Fruit fly (Drosophila melanogaster) whole organism, wandering third instar larva: ENCODE measurements around the gene Acp33A.

ENCODE experiments used
- Abd-B ChIP-seq: fragments of >200 bp; optimal IDR thresholded peaks from 2 replicates; lab custom pipeline; 2017; ENCODE audit warnings: missing biosample characterization, missing genetic modification characterization
- CG32264 ChIP-seq: fragments of 200-800 bp; sonication (Bioruptor generic); optimal IDR thresholded peaks from 2 replicates; lab custom pipeline; 2016; ENCODE audit warnings: missing biosample characterization, missing genetic modification characterization
- CG9705 ChIP-seq: fragments of 200-800 bp; sonication (Bioruptor generic); optimal IDR thresholded peaks from 2 replicates; lab custom pipeline; 2018; ENCODE audit warnings: missing biosample characterization, mild to moderate bottlenecking, missing genetic modification characterization
- CrebA ChIP-seq: fragments of 200-800 bp; sonication (Bioruptor generic); optimal IDR thresholded peaks from 2 replicates; lab custom pipeline; 2016; ENCODE audit warnings: missing biosample characterization, mild to moderate bottlenecking, missing genetic modification characterization, borderline replicate concordance
- Dfd ChIP-seq: fragments of >200 bp; optimal IDR thresholded peaks from 2 replicates; lab custom pipeline; 2017; ENCODE audit warnings: missing biosample characterization, missing genetic modification characterization
- Dif ChIP-seq: fragments of 200-275, 200-300 bp; sonication (Bioruptor generic); optimal IDR thresholded peaks from 2 replicates; lab custom pipeline; 2018; ENCODE audit warnings: missing biosample characterization, missing genetic modification characterization; ENCODE audit not compliant: partially characterized antibody
- HLH106 ChIP-seq: fragments of 200-800 bp; optimal IDR thresholded peaks from 3 replicates; lab custom pipeline; 2019; ENCODE audit warnings: missing biosample characterization, mild to moderate bottlenecking, missing genetic modification characterization, moderate library complexity
- Hnf4 ChIP-seq: fragments of 200-800 bp; sonication (Bioruptor generic); optimal IDR thresholded peaks from 2 replicates; lab custom pipeline; 2016; ENCODE audit warnings: missing biosample characterization, mild to moderate bottlenecking, missing genetic modification characterization
- Hr78 ChIP-seq: fragments of >200 bp; optimal IDR thresholded peaks from 2 replicates; lab custom pipeline; 2017; ENCODE audit warnings: missing biosample characterization, missing genetic modification characterization
- Hr83 ChIP-seq: fragments of 200-300 bp; sonication (Bioruptor generic); optimal IDR thresholded peaks from 2 replicates; lab custom pipeline; 2016; ENCODE audit warnings: missing biosample characterization, mild to moderate bottlenecking, missing genetic modification characterization, moderate library complexity; ENCODE audit not compliant: poor library complexity, severe bottlenecking
- Jra ChIP-seq: sonication (Bioruptor generic); optimal IDR thresholded peaks from 2 replicates; lab custom pipeline; 2016; ENCODE audit warnings: missing biosample characterization, missing genetic modification characterization
- Myc ChIP-seq: fragments of >200 bp; optimal IDR thresholded peaks from 2 replicates; lab custom pipeline; 2017
- N ChIP-seq: fragments of >200 bp; optimal IDR thresholded peaks from 2 replicates; lab custom pipeline; 2018; ENCODE audit warnings: missing biosample characterization, missing external identifiers, missing genetic modification characterization
- OdsH ChIP-seq: fragments of 200-800 bp; sonication (Bioruptor generic); optimal IDR thresholded peaks from 2 replicates; lab custom pipeline; 2016; ENCODE audit warnings: missing biosample characterization, mild to moderate bottlenecking, missing genetic modification characterization
- Rel ChIP-seq, 2 experiments: fragments of 200-800 bp; sonication (Bioruptor generic) in 1 of 2; optimal IDR thresholded peaks; 2 replicates in 1 of 2; 3 replicates in 1 of 2; lab custom pipeline; 2016 to 2019; ENCODE audit warnings: mild to moderate bottlenecking in 2 of 2, missing biosample characterization in 2 of 2, missing genetic modification characterization in 2 of 2, moderate library complexity in 1 of 2
- Sp1 ChIP-seq: fragments of 200-800 bp; sonication (Bioruptor generic); optimal IDR thresholded peaks from 3 replicates; lab custom pipeline; 2019; ENCODE audit warnings: missing biosample characterization, mild to moderate bottlenecking, missing genetic modification characterization, moderate library complexity
- Vsx2 ChIP-seq: fragments of 200-300, 225-300 bp; sonication (Bioruptor generic); optimal IDR thresholded peaks from 2 replicates; lab custom pipeline; 2018; ENCODE audit warnings: missing biosample characterization, missing genetic modification characterization; ENCODE audit not compliant: partially characterized antibody
- br ChIP-seq: fragments of 200-800 bp; sonication (Bioruptor generic); optimal IDR thresholded peaks from 2 replicates; lab custom pipeline; 2016; ENCODE audit warnings: missing biosample characterization, missing genetic modification characterization
- brk ChIP-seq: fragments of 200-800 bp; sonication (Bioruptor generic); optimal IDR thresholded peaks from 2 replicates; lab custom pipeline; 2016; ENCODE audit warnings: missing biosample characterization, mild to moderate bottlenecking, missing genetic modification characterization
- dmrt93B ChIP-seq: fragments of 200-800 bp; sonication (Bioruptor generic); optimal IDR thresholded peaks from 2 replicates; lab custom pipeline; 2018; ENCODE audit warnings: missing biosample characterization, mild to moderate bottlenecking, missing genetic modification characterization
- ey ChIP-seq: fragments of 200-800 bp; sonication (Bioruptor generic); optimal IDR thresholded peaks from 2 replicates; lab custom pipeline; 2016; ENCODE audit warnings: missing biosample characterization, missing genetic modification characterization
- foxo ChIP-seq, 2 experiments: fragments of 200-800 bp; sonication (Bioruptor generic); optimal IDR thresholded peaks; 2 replicates in 1 of 2; 3 replicates in 1 of 2; lab custom pipeline; 2016 to 2017; ENCODE audit warnings: missing biosample characterization in 2 of 2, missing genetic modification characterization in 2 of 2
- jim ChIP-seq: fragments of 175-275, 200-325 bp; sonication (Bioruptor generic); optimal IDR thresholded peaks from 2 replicates; lab custom pipeline; 2016; ENCODE audit warnings: missing biosample characterization, mild to moderate bottlenecking, missing genetic modification characterization
- lola ChIP-seq: fragments of >200 bp; optimal IDR thresholded peaks from 2 replicates; lab custom pipeline; 2017; ENCODE audit warnings: missing biosample characterization, missing genetic modification characterization
- pan ChIP-seq: fragments of >200 bp; optimal IDR thresholded peaks from 2 replicates; lab custom pipeline; 2017
- psq ChIP-seq: fragments of 200-800 bp; sonication (Bioruptor generic); optimal IDR thresholded peaks from 3 replicates; lab custom pipeline; 2017; ENCODE audit warnings: missing biosample characterization, mild to moderate bottlenecking, missing genetic modification characterization, moderate library complexity
- rgr ChIP-seq: fragments of 200-800 bp; sonication (Bioruptor generic); optimal IDR thresholded peaks from 3 replicates; lab custom pipeline; 2016; ENCODE audit warnings: missing biosample characterization, mild to moderate bottlenecking, missing genetic modification characterization
- tai ChIP-seq: sonication (Bioruptor generic); optimal IDR thresholded peaks from 2 replicates; lab custom pipeline; 2016; ENCODE audit warnings: missing biosample characterization, missing genetic modification characterization
- usp ChIP-seq: fragments of >200 bp; optimal IDR thresholded peaks from 2 replicates; lab custom pipeline; 2017; ENCODE audit warnings: missing biosample characterization, missing genetic modification characterization

Gene Acp33A

DNA sequence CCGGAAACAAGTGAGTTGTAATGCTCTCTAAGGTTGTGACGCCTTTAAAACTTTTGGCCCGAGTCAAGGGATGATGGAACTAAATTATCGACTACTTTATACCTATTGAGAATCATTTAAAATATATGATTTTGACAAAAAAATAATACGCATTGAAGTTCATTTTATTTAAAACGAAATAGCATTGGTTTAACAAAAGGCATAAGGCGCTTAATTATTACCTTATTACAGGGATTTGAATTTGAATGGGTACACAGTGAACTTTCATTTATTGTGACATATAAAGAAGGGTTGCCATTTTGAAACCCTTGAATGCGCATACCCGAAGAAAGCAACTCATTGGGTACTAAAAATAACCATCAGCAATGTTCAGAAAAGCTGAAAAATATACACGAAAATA is 2.4 kb downstream of the Acp33A start:
- TF ChIP-seq Abd-B (GFP tag; lab: Kevin White, UChicago) (no peak), psq (no peak), br (no peak), jim (no peak), Dif (GFP tag; lab: Kevin White, UChicago) (no peak), CG32264 (GFP tag; lab: Kevin White, UChicago) (no peak), Jra (no peak), foxo (GFP tag; optimal IDR thresholded peaks at IDR 0.05; lab: Kevin White, UChicago) (no peak), Vsx2 (GFP tag; lab: Kevin White, UChicago) (no peak), CrebA (GFP tag; lab: Kevin White, UChicago) (no peak), Hnf4 (GFP tag; lab: Kevin White, UChicago) (no peak), HLH106 (no peak), CG9705 (GFP tag; lab: Kevin White, UChicago) (no peak), dmrt93B (no peak), Myc (lab: Kevin White, UChicago) (no peak), tai (no peak), ey (GFP tag; lab: Kevin White, UChicago) (no peak), Dfd (no peak), Rel (GFP tag; optimal IDR thresholded peaks at IDR 0.05; lab: Kevin White, UChicago) (no peak), Rel (tag; optimal IDR thresholded peaks at IDR 0.05; lab: Kevin White, UChicago) (no peak), usp (no peak)
- TF ChIP-seq, all 38 proteins: peak for 0

DNA sequence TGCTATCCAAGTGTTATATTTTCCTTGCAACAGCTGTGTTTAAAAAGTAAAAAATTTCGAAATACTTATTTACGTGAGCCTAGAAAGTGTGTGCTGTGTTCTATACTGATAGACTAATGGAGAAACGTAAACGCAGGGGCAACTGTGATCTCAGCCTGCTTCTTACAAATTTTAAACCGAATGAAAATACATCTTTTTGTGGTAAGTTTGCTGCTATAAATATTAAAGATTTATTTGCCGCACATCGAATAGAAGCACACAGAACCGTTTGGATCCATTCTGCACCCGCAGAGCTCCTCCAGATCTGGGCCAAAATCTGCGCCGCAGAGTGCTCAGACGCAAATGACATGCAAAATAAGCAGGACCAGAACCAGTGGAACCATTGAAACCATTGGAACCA is 4.7 kb downstream of the Acp33A start, which contains the start of gene Mst33A:
Gene Mst33A (minus strand): TSS at position 101 of the 400 bp plus-strand sequence.
- TF ChIP-seq rgr (GFP tag; lab: Kevin White, UChicago) (no peak), psq (no peak), Hr83 (GFP tag; lab: Kevin White, UChicago) (no peak), Hr78 (no peak), pan (lab: Kevin White, UChicago) (no peak), jim (no peak), CrebA (GFP tag; lab: Kevin White, UChicago) (no peak), brk (GFP tag; lab: Kevin White, UChicago) (no peak), Myc (lab: Kevin White, UChicago) (no peak), Sp1 (GFP tag; lab: Kevin White, UChicago) (no peak), CG32264 (GFP tag; lab: Kevin White, UChicago) (no peak), N (GFP tag; lab: Kevin White, UChicago) (no peak), Abd-B (GFP tag; lab: Kevin White, UChicago) (no peak)
- TF ChIP-seq, all 38 proteins: peak for 0

DNA sequence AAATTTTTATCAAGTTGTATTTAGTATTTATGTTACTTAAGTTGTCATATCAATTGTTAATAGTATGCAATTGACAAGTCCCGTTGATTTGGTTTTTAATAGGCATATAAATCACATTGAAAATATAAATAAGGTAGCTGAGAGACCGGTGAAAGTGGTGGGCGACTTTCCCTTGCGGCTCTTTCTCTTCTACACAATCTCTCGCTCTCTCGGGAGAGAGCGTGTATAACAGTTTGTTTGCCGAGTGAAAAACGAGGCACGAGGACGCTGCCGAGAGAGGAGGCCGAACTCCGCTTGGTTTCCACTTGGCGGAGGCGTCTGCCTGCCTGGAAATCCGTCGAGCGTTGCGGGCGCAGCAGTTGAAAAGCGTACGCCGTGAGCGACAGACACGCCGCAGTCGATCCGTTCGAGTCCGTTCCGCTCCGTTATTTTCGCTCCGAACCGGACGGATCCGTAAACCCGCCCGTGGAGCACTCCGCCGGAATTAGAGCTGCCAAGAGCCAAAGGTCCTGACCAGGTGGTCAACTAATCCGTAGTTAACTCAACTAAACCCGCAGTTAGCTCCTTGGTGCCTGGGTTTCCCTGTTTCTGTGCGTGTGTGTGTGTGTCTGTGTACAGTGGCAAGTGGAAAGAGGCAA is 9.7 kb downstream of the Acp33A start, which contains the start of gene kek2:
Gene kek2 (plus strand): TSS at position 321 of the 638 bp plus-strand sequence.
- no peak for TF ChIP-seq brk (GFP tag; lab: Kevin White, UChicago)
- TF ChIP-seq Hr78, result no peak
- no peak for TF ChIP-seq lola (GFP tag; lab: Kevin White, UChicago)
- TF ChIP-seq Sp1 (GFP tag; lab: Kevin White, UChicago), result no peak

DNA sequence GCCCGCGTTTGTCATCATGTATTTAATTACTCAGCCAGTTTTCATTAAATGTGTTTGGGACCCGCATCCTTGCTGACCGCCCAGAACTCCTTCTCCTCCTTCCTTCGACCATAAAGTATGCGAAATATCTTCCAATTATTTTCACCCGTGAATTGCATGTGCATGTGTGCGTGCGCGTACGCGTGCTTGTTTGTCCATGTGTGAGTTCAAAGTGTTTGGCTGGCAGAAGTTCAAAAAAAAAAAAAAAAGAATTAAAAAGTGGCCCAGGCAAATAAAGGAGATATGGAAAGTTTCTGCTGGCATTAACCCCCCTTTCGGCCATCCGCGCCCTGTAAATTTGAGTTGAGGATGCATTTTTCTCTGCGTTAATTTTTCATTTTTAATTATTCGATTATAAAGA is 37.7 kb downstream of the Acp33A start:
- TF ChIP-seq Hnf4 (GFP tag; lab: Kevin White, UChicago) (no peak), OdsH (GFP tag; lab: Kevin White, UChicago) (no peak), br (no peak), Dif (GFP tag; lab: Kevin White, UChicago) (no peak)
